Fruit fly (Drosophila melanogaster) whole organism, embryonic: ENCODE results near the gene Ldsdh1.
A peak's percentile ranks its signal among the peaks of the same experiment; 100 is the strongest.

ENCODE experiments used
- B-H1 ChIP-seq: fragments of 200-800 bp; sonication (Bioruptor generic); IDR thresholded peaks from 3 replicates; pipeline ENCODE4 v1.3.6; 2022; ENCODE audit warnings: missing biosample characterization, missing genetic modification characterization
- BEAF-32 ChIP-seq: fragments of 200-800 bp; sonication (Bioruptor generic); optimal IDR thresholded peaks from 3 replicates; lab custom pipeline; 2017; ENCODE audit warnings: missing biosample characterization, missing genetic modification characterization, mild to moderate bottlenecking, moderate library complexity, missing genetic modification reagents
- CG1233 ChIP-seq: fragments of 200-800 bp; sonication (Bioruptor generic); optimal IDR thresholded peaks from 4 replicates; lab custom pipeline; 2018; ENCODE audit warnings: missing biosample characterization, mild to moderate bottlenecking, missing genetic modification characterization
- CG12659 ChIP-seq: fragments of 200-800 bp; sonication (Bioruptor generic); optimal IDR thresholded peaks from 3 replicates; lab custom pipeline; 2017; ENCODE audit warnings: mild to moderate bottlenecking, missing biosample characterization, missing genetic modification reagents, missing genetic modification characterization
- CG14710 ChIP-seq: fragments of 200-800 bp; sonication (Bioruptor generic); optimal IDR thresholded peaks from 3 replicates; lab custom pipeline; 2019; ENCODE audit warnings: missing biosample characterization, mild to moderate bottlenecking, missing genetic modification characterization, moderate library complexity
- CG1529 ChIP-seq: fragments of 200-800 bp; sonication (Bioruptor generic); optimal IDR thresholded peaks from 3 replicates; lab custom pipeline; 2018; ENCODE audit warnings: missing biosample characterization, missing genetic modification characterization
- CG15514 ChIP-seq: fragments of 200-800 bp; sonication (Bioruptor generic); optimal IDR thresholded peaks from 3 replicates; lab custom pipeline; 2017; ENCODE audit warnings: missing biosample characterization, missing genetic modification characterization, mild to moderate bottlenecking, moderate library complexity, missing genetic modification reagents
- CG1603 ChIP-seq: fragments of 200-800 bp; sonication (Bioruptor generic); optimal IDR thresholded peaks from 2 replicates; lab custom pipeline; 2019; ENCODE audit warnings: missing biosample characterization, mild to moderate bottlenecking, missing genetic modification characterization, moderate library complexity
- CG17568 ChIP-seq: fragments of 200-800 bp; sonication (Bioruptor generic); optimal IDR thresholded peaks from 2 replicates; lab custom pipeline; 2018; ENCODE audit warnings: missing biosample characterization, mild to moderate bottlenecking, missing genetic modification characterization, moderate library complexity
- CG17829 ChIP-seq: fragments of 200-800 bp; optimal IDR thresholded peaks from 2 replicates; lab custom pipeline; 2019; ENCODE audit warnings: missing biosample characterization, mild to moderate bottlenecking, missing genetic modification characterization, moderate library complexity
- CG2116 ChIP-seq: fragments of 200-800 bp; sonication (Bioruptor generic); optimal IDR thresholded peaks from 3 replicates; lab custom pipeline; 2018; ENCODE audit warnings: missing biosample characterization, mild to moderate bottlenecking, missing genetic modification characterization
- CG2129 ChIP-seq: fragments of 200-800 bp; sonication (Bioruptor generic); IDR thresholded peaks from 2 replicates; pipeline ENCODE4 v1.3.6; 2022; ENCODE audit warnings: missing biosample characterization, missing genetic modification characterization; ENCODE audit not compliant: partially characterized antibody
- CG31224 ChIP-seq: fragments of 200-800 bp; sonication (Bioruptor generic); IDR thresholded peaks from 2 replicates; pipeline ENCODE4 v1.3.6; 2022; ENCODE audit warnings: missing biosample characterization, missing genetic modification characterization
- CG33213 ChIP-seq: fragments of 200-800 bp; sonication (Bioruptor generic); optimal IDR thresholded peaks from 3 replicates; lab custom pipeline; 2016; ENCODE audit warnings: missing biosample characterization, missing genetic modification characterization
- CG3847 ChIP-seq: fragments of 200-800 bp; sonication (Bioruptor generic); IDR thresholded peaks from 2 replicates; pipeline ENCODE4 v1.3.6; 2022; ENCODE audit warnings: missing biosample characterization, missing genetic modification characterization
- CG4328 ChIP-seq: fragments of 200-800 bp; sonication (Bioruptor generic); optimal IDR thresholded peaks from 3 replicates; lab custom pipeline; 2017; ENCODE audit warnings: missing biosample characterization, missing genetic modification reagents, missing genetic modification characterization
- CG4617 ChIP-seq: fragments of 200-800 bp; sonication (Bioruptor generic); optimal IDR thresholded peaks from 3 replicates; lab custom pipeline; 2016; ENCODE audit warnings: missing biosample characterization, missing genetic modification characterization, borderline replicate concordance
- CG8290 ChIP-seq, 3 experiments: fragments of 200-800 bp; sonication (Bioruptor generic); optimal IDR thresholded peaks; 2 replicates each; lab custom pipeline; 2016 to 2019; ENCODE audit warnings: missing biosample characterization in 3 of 3, missing genetic modification characterization in 3 of 3, mild to moderate bottlenecking in 2 of 3, moderate library complexity in 1 of 3
- CG9797 ChIP-seq: fragments of 200-800 bp; sonication (Bioruptor generic); optimal IDR thresholded peaks from 3 replicates; lab custom pipeline; 2018; ENCODE audit warnings: missing biosample characterization, mild to moderate bottlenecking, missing genetic modification characterization
- CTCF ChIP-seq: fragments of 200-800 bp; sonication (Bioruptor generic); optimal IDR thresholded peaks from 2 replicates; lab custom pipeline; 2017; ENCODE audit warnings: missing biosample characterization, mild to moderate bottlenecking, missing genetic modification characterization, moderate library complexity
- CoRest ChIP-seq: fragments of 200-800 bp; sonication (Bioruptor generic); optimal IDR thresholded peaks from 3 replicates; lab custom pipeline; 2018; ENCODE audit warnings: missing biosample characterization, mild to moderate bottlenecking, missing genetic modification characterization, moderate library complexity
- Dad ChIP-seq: fragments of 200-800 bp; sonication (Bioruptor generic); optimal IDR thresholded peaks from 3 replicates; lab custom pipeline; 2016; ENCODE audit warnings: missing biosample characterization, missing genetic modification characterization
- Dref ChIP-seq: fragments of 200-800 bp; sonication (Bioruptor generic); IDR thresholded peaks from 2 replicates; pipeline ENCODE4 v1.3.6; 2022; ENCODE audit warnings: missing biosample characterization, missing genetic modification characterization
- HHEX ChIP-seq: fragments of 200-800 bp; sonication (Bioruptor generic); optimal IDR thresholded peaks from 3 replicates; lab custom pipeline; 2017; ENCODE audit warnings: missing biosample characterization, mild to moderate bottlenecking, missing genetic modification characterization, missing genetic modification reagents
- Hr39 ChIP-seq: fragments of >200 bp; optimal IDR thresholded peaks from 2 replicates; lab custom pipeline; 2017
- Hr51 ChIP-seq, 2 experiments: fragments of 200-800 bp; sonication (Bioruptor generic); optimal IDR thresholded peaks; 2 replicates in 1 of 2; 3 replicates in 1 of 2; lab custom pipeline; 2016 to 2018; ENCODE audit warnings: missing biosample characterization in 2 of 2, missing genetic modification characterization in 2 of 2, mild to moderate bottlenecking in 1 of 2, moderate library complexity in 1 of 2
- Hr78 ChIP-seq, 2 experiments: fragments of 200-800 bp in 1 of 2; fragments of >200 bp in 1 of 2; sonication (Bioruptor generic) in 1 of 2; optimal IDR thresholded peaks; 2 replicates each; lab custom pipeline; 2017 to 2019; ENCODE audit warnings: missing biosample characterization in 2 of 2, missing genetic modification characterization in 2 of 2, mild to moderate bottlenecking in 1 of 2, moderate library complexity in 1 of 2
- Lhr ChIP-seq: fragments of 200-800 bp; sonication (Bioruptor generic); optimal IDR thresholded peaks from 3 replicates; lab custom pipeline; 2017; ENCODE audit warnings: mild to moderate bottlenecking, missing biosample characterization, missing genetic modification reagents, missing genetic modification characterization
- MBD-R2 ChIP-seq: fragments of 200-800 bp; sonication (Bioruptor generic); IDR thresholded peaks from 2 replicates; pipeline ENCODE4 v1.3.6; 2022; ENCODE audit warnings: missing biosample characterization, missing genetic modification characterization
- MESR4 ChIP-seq: fragments of 200-800 bp; sonication (Bioruptor generic); optimal IDR thresholded peaks from 2 replicates; lab custom pipeline; 2018; ENCODE audit warnings: missing biosample characterization, mild to moderate bottlenecking, missing genetic modification characterization, moderate library complexity
- NC2β ChIP-seq: fragments of 200-800 bp; sonication (Bioruptor generic); optimal IDR thresholded peaks from 2 replicates; lab custom pipeline; 2016; ENCODE audit warnings: missing biosample characterization, missing genetic modification characterization
- Nf-YB ChIP-seq: fragments of 200-800 bp; sonication (Bioruptor generic); optimal IDR thresholded peaks from 3 replicates; lab custom pipeline; 2019; ENCODE audit warnings: missing biosample characterization, mild to moderate bottlenecking, missing genetic modification characterization, moderate library complexity
- NfI ChIP-seq: fragments of 200-800 bp; sonication (Bioruptor generic); optimal IDR thresholded peaks from 3 replicates; lab custom pipeline; 2018; ENCODE audit warnings: missing biosample characterization, mild to moderate bottlenecking, missing genetic modification characterization, moderate library complexity
- Sry-δ ChIP-seq: fragments of 200-800 bp; sonication (Bioruptor generic); optimal IDR thresholded peaks from 2 replicates; lab custom pipeline; 2016; ENCODE audit warnings: missing biosample characterization, missing genetic modification characterization
- eve ChIP-seq, 2 experiments: fragments of >200 bp; optimal IDR thresholded peaks; 2 replicates each; lab custom pipeline; 2017; ENCODE audit warnings: missing biosample characterization in 2 of 2, missing genetic modification characterization in 2 of 2
- fd96Cb ChIP-seq: fragments of 200-800 bp; sonication (Bioruptor generic); optimal IDR thresholded peaks from 2 replicates; lab custom pipeline; 2018; ENCODE audit warnings: missing biosample characterization, mild to moderate bottlenecking, missing genetic modification characterization, moderate library complexity
- insv ChIP-seq, 2 experiments: fragments of 200-800 bp; sonication (Bioruptor generic); optimal IDR thresholded peaks; 3 replicates each; lab custom pipeline; 2016 to 2018; ENCODE audit warnings: missing biosample characterization in 2 of 2, missing genetic modification characterization in 2 of 2
- pnt ChIP-seq: fragments of 200-800 bp; sonication (Bioruptor generic); optimal IDR thresholded peaks from 3 replicates; lab custom pipeline; 2016; ENCODE audit warnings: missing biosample characterization, missing genetic modification characterization
- pzg ChIP-seq: fragments of 200-800 bp; sonication (Bioruptor generic); optimal IDR thresholded peaks from 3 replicates; lab custom pipeline; 2018; ENCODE audit warnings: missing biosample characterization, mild to moderate bottlenecking, missing genetic modification characterization, moderate library complexity
- row ChIP-seq: fragments of 200-800 bp; sonication (Bioruptor generic); IDR thresholded peaks from 3 replicates; pipeline ENCODE4 v1.3.6; 2022; ENCODE audit warnings: missing biosample characterization, missing genetic modification characterization
- sens ChIP-seq: fragments of 200-800 bp; sonication (Bioruptor generic); peaks from one replicate; lab custom pipeline; 2016; ENCODE audit warnings: missing biosample characterization, missing genetic modification characterization
- sqz ChIP-seq: fragments of 200-800 bp; sonication (Bioruptor generic); optimal IDR thresholded peaks from 3 replicates; lab custom pipeline; 2018; ENCODE audit warnings: missing biosample characterization, mild to moderate bottlenecking, missing genetic modification characterization
- trem ChIP-seq: fragments of 200-800 bp; optimal IDR thresholded peaks from 3 replicates; lab custom pipeline; 2019; ENCODE audit warnings: missing biosample characterization, mild to moderate bottlenecking, missing genetic modification characterization, moderate library complexity
- zf30C ChIP-seq: fragments of 200-800 bp; sonication (Bioruptor generic); optimal IDR thresholded peaks from 3 replicates; lab custom pipeline; 2018; ENCODE audit warnings: missing biosample characterization, mild to moderate bottlenecking, missing genetic modification characterization

The Ldsdh1 gene

dm6 chrX:8093722-8094177 is 12.3 kb upstream of the Ldsdh1 start, which contains the start of gene UbcE2H (continued):
- TF ChIP-seq CG15514 (GFP tag; lab: Kevin White, UChicago) = peak; percentile 91
- no peak for TF ChIP-seq Hr51 (GFP tag; optimal IDR thresholded peaks at IDR 0.05; lab: Kevin White, UChicago)
- TF ChIP-seq B-H1 (GFP tag; lab: Robert Waterston, UW) = no peak
- TF ChIP-seq CG8290 (GFP tag; optimal IDR thresholded peaks at IDR 0.05; lab: Kevin White, UChicago) = no peak
- peak in 1 of 2 experiments; percentile 52 for TF ChIP-seq CG8290 (tag; optimal IDR thresholded peaks at IDR 0.05; lab: Kevin White, UChicago)
- TF ChIP-seq CG17568 (GFP tag; lab: Kevin White, UChicago) = peak; percentile 14
- TF ChIP-seq CG1603 (tag; lab: Kevin White, UChicago) = peak; percentile 71
- peak; percentile 58 for TF ChIP-seq CG2116 (GFP tag; lab: Kevin White, UChicago)
- peak in 1 of 2 experiments; percentile 30 for TF ChIP-seq Hr78 (GFP tag; optimal IDR thresholded peaks at IDR 0.05; lab: Kevin White, UChicago)
- no peak for TF ChIP-seq CG31224
- peak; percentile 41 for TF ChIP-seq CG12659 (GFP tag; lab: Kevin White, UChicago)
- TF ChIP-seq Dad = no peak
- TF ChIP-seq Sry-δ (GFP tag; lab: Kevin White, UChicago) = peak; percentile 46
- TF ChIP-seq CG1529 = peak; percentile 8
- TF ChIP-seq CG2129 = no peak
- TF ChIP-seq zf30C (GFP tag; lab: Kevin White, UChicago) = peak; percentile 27
- TF ChIP-seq sqz (GFP tag; lab: Kevin White, UChicago) = peak; percentile 31
- TF ChIP-seq NfI (GFP tag; lab: Kevin White, UChicago) = no peak
- TF ChIP-seq CG4328 (GFP tag; lab: Kevin White, UChicago) = no peak
- peak; percentile 49 for TF ChIP-seq BEAF-32 (GFP tag; lab: Kevin White, UChicago)
- TF ChIP-seq fd96Cb (tag; lab: Kevin White, UChicago) = no peak
- TF ChIP-seq HHEX (GFP tag; lab: Kevin White, UChicago) = peak; percentile 27
- peak; percentile 3 for TF ChIP-seq NC2β (GFP tag; lab: Kevin White, UChicago)
- TF ChIP-seq pzg (GFP tag; lab: Kevin White, UChicago) = peak; percentile 91
- peak; percentile 61 for TF ChIP-seq CTCF (GFP tag; lab: Kevin White, UChicago)
- peak; percentile 59 for TF ChIP-seq CG4617
- TF ChIP-seq sens (GFP tag; lab: Kevin White, UChicago) = peak; percentile 65
- TF ChIP-seq CG33213 = peak; percentile 47
- TF ChIP-seq Lhr (GFP tag; lab: Kevin White, UChicago) = peak; percentile 72
- TF ChIP-seq Nf-YB (GFP tag; lab: Kevin White, UChicago) = no peak
- no peak for TF ChIP-seq Hr39 (lab: Kevin White, UChicago)
- TF ChIP-seq CG17829 (tag; lab: Kevin White, UChicago) = peak; percentile 5
- peak; percentile 63 for TF ChIP-seq MESR4
- TF ChIP-seq eve (GFP tag; optimal IDR thresholded peaks at IDR 0.05; lab: Kevin White, UChicago) = peak in 1 of 2 experiments; percentile 19
- TF ChIP-seq pnt = no peak
- TF ChIP-seq Dref (GFP tag; lab: Robert Waterston, UW) = peak; percentile 46; the same call in 1 of the 2 replicates
- TF ChIP-seq CoRest (tag; lab: Kevin White, UChicago) = peak; percentile 60
- peak in 1 of 2 experiments; percentile 7 for TF ChIP-seq insv (GFP tag; optimal IDR thresholded peaks at IDR 0.05; lab: Kevin White, UChicago)
- TF ChIP-seq MBD-R2 = peak; percentile 35; the same call in 1 of the 2 replicates
- TF ChIP-seq CG9797 = peak; percentile 92
- TF ChIP-seq CG1233 (GFP tag; lab: Kevin White, UChicago) = peak; percentile 29
- TF ChIP-seq CG3847 (GFP tag; lab: Robert Waterston, UW) = peak; percentile 37; the same call in 1 of the 2 replicates
- peak; percentile 37 for TF ChIP-seq CG14710 (tag; lab: Kevin White, UChicago)
- TF ChIP-seq trem = peak; percentile 63
- no peak for TF ChIP-seq row (GFP tag; lab: Robert Waterston, UW)
